Worm (Caenorhabditis elegans): Measurements from ENCODE around the gene clec-182.

The clec-182 gene

ce11 chrIV:8764567-8764966 lies 33.6 kb downstream of the clec-182 start, which contains the start of gene cdc-50.B:
Gene cdc-50.B, plus strand, starts transcription at chrIV:8764867.
- TF ChIP-seq unc-62 (GFP tag; optimal IDR thresholded peaks at IDR 0.05) = no peak

DNA sequence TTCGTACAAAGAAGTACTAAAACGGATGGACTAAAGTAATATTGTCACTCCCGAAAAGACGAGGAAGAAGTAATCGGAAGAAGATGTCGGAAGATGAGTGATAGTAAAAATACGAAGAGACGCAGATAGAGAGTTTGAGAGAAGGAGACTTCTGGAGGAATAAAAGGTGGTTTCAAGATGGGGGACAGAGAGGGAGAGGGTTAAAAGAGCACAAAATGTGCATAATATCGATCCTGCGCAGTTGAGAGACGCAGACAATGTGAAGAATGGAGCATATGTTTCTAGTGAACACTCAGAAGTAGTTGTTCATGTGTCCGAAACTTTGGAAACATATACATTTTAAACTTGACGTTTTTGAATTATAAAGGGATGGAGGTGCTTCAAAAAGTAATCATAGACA lies 35.7 kb downstream of the clec-182 start:
- no peak for TF ChIP-seq unc-62 (GFP tag; optimal IDR thresholded peaks at IDR 0.05)

DNA sequence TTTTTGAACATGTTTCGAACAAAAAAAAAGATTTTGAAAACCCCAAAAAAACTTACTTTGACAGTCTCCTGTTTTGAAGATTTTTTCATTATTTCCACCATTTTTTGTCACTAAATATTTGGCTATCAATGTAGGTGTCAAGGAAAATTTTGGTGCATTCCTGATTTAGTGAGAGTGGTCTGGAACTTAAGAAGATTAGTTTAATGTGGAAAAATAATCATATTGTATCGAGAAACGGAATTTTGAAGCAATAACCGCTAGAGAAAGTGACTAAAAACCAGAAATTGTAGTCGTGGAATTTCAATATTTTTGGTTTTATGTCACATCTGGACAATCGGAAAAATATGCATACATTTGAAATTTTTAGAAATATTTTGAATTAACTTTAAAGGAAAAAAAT lies 36.3 kb downstream of the clec-182 start, which contains the start of the genes F20C5.11 and klp-11:
F20C5.11 (minus strand) TSS at position 101 of the 400 bp plus-strand sequence.
klp-11 (minus strand) TSS at position 171 of the 400 bp plus-strand sequence.
- TF ChIP-seq unc-62 (GFP tag; optimal IDR thresholded peaks at IDR 0.05) = no peak

DNA sequence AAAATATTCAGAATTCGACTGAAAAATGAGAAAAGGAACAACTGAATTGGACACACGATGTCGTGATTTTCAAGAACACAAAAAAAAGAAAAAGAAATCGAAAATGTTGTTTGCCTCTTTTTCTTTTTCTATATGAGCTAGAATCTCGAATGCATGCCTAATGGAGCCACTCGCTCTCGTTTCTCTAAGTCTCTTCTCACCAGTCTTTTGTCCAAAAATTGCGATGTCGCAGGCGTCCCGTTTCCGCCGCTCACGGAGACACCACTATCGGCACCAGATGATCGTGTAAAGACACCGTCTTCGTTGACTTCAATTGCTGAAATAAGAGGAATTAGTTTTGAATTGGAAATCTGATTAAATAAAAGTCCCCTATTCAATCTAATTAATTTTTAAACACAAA lies 39.5 kb downstream of the clec-182 start:
- TF ChIP-seq unc-62 (GFP tag; optimal IDR thresholded peaks at IDR 0.05) = no peak

ce11 chrIV:8757729-8758128 lies 40.4 kb downstream of the clec-182 start:
- TF ChIP-seq unc-62 (GFP tag; optimal IDR thresholded peaks at IDR 0.05) = no peak

DNA sequence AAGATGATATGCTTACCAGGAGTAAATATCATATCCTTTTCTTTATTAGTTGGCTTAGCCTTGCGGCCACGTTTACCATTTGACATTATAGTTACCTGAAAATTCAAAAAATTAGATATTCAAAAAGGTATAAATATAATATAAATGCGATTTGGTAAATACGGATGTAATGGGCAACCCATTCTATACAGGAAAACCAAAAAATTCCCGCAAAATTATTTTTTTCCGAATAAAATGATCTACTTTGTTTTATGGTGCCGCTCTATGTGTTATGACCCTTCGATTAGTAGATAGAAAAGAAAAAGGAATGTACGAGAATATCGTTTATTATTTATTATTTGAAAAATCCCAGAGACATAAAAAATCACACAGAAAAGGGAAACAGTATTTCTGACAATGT lies 43.4 kb downstream of the clec-182 start, which contains the start of gene elli-1:
elli-1 (minus strand) TSS at position 101 of the 400 bp plus-strand sequence.
- no peak for TF ChIP-seq unc-62 (GFP tag; optimal IDR thresholded peaks at IDR 0.05)

DNA sequence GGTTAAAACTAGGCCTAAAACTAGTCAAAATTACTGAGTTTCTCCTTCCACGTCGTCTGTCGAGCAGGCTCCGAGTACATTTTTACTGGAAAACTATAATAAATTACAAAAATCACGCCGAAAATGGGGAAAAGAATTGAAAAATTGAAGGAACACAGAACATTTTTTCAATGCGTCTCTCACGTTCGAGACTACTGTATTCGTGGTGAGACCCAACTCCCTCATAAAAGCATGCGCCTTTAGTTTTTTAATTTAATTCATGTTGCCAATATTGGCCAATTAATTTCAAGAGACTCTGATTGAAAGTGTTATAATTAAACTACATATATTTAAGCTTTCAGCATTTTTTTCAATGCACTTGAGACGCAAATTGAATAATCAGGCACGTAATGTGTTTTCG lies 44.0 kb downstream of the clec-182 start:
- no peak for TF ChIP-seq unc-62 (GFP tag; optimal IDR thresholded peaks at IDR 0.05)

DNA sequence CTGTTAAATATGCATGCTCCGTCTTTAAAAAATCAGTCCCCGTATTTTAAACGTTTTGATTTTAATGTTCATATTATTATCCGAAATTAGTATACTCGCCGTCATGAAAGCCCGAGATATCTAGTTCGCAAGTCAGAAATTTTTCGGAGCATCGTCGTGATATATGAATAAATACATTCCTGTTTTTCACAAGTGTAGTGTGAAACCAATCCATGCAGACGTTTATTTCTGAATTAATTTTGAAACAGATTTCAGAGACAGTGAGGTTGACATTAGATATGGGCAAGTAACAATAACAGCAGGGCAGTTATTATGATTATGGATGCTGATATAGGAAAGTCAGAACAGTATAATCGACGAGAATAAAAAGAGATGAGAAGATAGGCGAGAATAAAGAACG lies 45.7 kb downstream of the clec-182 start:
- no peak for TF ChIP-seq unc-62 (GFP tag; optimal IDR thresholded peaks at IDR 0.05)

DNA sequence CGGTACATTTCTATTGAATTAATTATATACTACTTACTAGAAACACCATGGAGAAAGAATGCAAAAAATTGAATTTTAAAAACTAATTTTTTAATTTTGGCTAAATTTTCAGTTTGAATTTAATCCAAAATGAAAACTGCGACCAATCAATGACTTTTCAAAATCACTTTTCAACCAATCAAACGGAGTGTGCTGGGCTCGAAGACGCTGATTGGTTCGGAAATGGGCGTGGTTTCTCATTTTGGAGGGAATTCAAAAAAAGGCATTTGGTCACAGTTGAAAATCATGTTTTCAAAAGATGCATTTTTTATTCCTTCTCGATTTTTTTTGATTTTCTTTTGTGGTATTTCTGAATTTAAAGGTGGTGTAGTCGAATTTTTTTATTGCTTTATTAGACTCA lies 49.2 kb downstream of the clec-182 start:
- no peak for TF ChIP-seq unc-62 (GFP tag; optimal IDR thresholded peaks at IDR 0.05)

All from whole organism, dauer.